Worm (Caenorhabditis elegans) whole organism, dauer: ENCODE results near the gene trim-21.

Source experiments
- unc-62 ChIP-seq: sonication (generic microtip); optimal IDR thresholded peaks from 2 replicates; lab custom pipeline; 2017; ENCODE audit warnings: missing biosample characterization, missing genetic modification reagents, missing genetic modification characterization

The trim-21 gene

DNA sequence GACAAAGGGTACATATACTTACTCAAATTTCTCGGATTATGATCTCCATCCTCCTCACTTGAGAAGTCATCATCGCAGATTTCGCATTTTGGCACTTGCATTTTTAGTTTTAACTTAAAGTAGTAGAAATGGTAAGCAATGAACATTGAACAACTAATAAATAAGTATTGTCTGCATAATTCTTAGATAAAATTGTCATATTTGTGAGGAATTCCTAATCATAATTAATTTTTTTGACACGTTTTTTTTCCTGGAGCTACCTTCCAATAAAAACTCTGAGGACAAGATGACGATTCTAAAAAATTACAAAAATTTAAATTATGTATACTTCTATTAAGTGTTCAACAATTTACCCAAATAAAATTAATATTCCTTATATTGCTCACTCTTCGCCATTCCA, at the start of gene trim-21, which contains the start of gene B0281.1:
Gene trim-21 (minus strand): TSS at position 101 of the 400 bp plus-strand sequence.
Gene B0281.1 (plus strand): TSS at position 321 of the 400 bp plus-strand sequence.
- no peak for TF ChIP-seq unc-62

- TF ChIP-seq unc-62 = no peak
Observed at ce11 chrII:2359965-2360364, 47.3 kb upstream of the trim-21 start, which contains the start of gene F43C11.16. Gene F43C11.16, minus strand, starts transcription at chrII:2360065.

DNA sequence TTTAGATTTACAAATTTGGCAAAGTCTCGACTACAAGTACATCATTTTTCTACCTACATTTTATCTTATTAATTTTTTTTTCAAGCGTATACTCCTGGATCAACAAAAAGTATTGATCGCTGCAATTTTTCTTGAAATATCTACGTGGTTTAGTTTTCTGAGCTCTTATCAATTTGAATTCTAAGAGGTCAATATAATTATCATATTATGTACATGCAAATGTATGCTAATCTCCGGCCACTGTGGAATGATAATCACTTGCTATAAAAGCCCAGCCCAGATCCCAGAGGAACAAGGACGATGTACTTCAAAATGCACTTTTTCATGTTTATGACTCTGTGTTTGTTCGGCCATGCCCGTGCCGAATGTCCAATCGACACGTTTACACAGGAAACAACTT, 44.1 kb upstream of the trim-21 start, which contains the start of gene F43C11.1:
Gene F43C11.1 (plus strand): TSS at position 301 of the 400 bp plus-strand sequence.
- TF ChIP-seq unc-62 = no peak

DNA sequence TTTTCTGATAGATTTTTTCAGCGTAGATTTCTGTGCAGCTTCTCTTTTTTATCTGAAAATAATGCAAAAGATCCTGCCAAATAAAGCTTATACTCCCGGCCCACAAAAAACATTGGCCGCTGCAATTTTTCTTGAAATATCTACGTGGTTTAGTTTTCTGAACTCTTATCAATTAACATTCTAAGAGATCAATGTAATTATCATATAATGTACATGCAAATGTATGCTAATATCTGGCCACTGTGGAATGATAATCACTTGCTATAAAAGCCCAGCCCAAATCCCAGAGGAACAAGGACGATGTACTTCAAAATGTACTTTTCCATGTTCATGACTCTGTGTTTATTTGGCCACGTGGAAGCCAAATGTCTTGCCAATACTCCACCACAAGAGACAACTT, 41.8 kb upstream of the trim-21 start, which contains the start of gene F43C11.2:
Gene F43C11.2 (plus strand): TSS at position 301 of the 400 bp plus-strand sequence.
- no peak for TF ChIP-seq unc-62

ce11 chrII:2353012-2353411, 40.4 kb upstream of the trim-21 start, which contains the start of gene F43C11.3:
Gene F43C11.3, plus strand, starts transcription at chrII:2353312.
- TF ChIP-seq unc-62 = no peak

ce11 chrII:2352546-2352945, 39.9 kb upstream of the trim-21 start, which contains the start of gene F43C11.10:
Gene F43C11.10, minus strand, starts transcription at chrII:2352646.
- TF ChIP-seq unc-62 = no peak

DNA sequence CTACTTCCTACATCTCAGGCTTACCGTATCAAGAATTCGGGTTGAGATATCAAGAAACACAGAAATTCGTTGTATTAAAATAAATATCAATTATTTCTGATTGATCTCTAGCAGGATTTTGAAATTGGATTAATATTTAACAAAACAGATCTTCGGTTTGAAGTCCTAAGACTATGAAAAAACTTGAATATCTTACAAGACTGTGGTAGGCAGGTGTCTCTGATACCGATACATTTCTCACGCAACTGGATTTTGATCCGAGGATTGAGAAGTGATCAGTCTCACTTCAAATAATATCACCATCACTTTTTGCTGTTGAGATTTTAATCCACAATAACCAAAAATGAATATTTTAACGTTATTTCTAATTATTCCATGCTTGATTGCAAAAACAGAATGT, 34.0 kb upstream of the trim-21 start, which contains the start of gene F43C11.4:
Gene F43C11.4 (plus strand): TSS at position 301 of the 400 bp plus-strand sequence.
- no peak for TF ChIP-seq unc-62

ce11 chrII:2342004-2342479, 29.4 kb upstream of the trim-21 start, which contains the start of gene F43C11.6:
Gene F43C11.6, plus strand, starts transcription at chrII:2342429.
- no peak for TF ChIP-seq unc-62

- no peak for TF ChIP-seq unc-62
Observed at ce11 chrII:2341515-2341914, 28.9 kb upstream of the trim-21 start, which contains the start of gene enri-1. Gene enri-1, minus strand, starts transcription at chrII:2341615.

DNA sequence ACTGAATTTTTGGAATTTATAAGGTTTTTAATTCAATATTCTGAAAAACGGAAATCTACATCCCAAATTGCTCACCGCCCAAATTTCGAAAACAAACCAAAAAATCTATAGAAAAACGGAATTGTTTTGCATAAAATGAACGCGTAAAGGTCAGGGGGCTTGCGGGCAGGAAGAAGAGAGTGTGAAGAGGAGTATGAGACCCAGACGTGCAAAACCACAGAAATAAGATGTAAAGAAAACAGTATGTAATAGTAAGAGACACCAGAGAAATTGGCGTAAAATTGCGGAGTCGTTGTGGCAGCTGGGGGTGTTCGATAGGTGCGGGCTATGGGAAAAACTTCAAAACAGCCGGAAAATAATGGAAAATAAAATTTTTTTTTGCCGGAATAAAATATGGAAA, 28.3 kb upstream of the trim-21 start:
- TF ChIP-seq unc-62 = no peak

- TF ChIP-seq unc-62 = no peak
Observed at ce11 chrII:2336177-2336576, 23.5 kb upstream of the trim-21 start.

DNA sequence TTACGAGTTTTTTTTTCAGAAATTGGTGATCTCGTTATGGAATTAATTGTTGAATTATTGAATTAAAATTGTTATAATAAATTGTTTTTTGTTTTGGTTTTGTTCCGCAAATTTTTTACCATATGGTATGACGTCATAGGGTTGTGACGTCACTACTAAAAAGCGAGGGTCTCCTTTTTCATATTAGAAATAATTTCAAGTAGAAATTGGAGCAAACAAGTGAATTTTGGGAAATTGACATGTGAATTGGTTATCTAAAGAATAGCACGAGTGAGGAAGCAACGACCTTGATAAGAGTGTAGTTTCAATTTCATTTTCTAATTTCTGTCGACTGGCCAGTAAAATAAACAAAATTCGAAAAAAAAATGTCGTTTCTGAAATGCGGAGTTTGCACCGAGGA, 22.9 kb upstream of the trim-21 start, which contains the start of gene F43C11.7:
Gene F43C11.7 (plus strand): TSS at position 326 of the 400 bp plus-strand sequence.
- TF ChIP-seq unc-62 = no peak

ce11 chrII:2332220-2332619, 19.6 kb upstream of the trim-21 start, which contains the start of gene F43C11.8:
Gene F43C11.8, plus strand, starts transcription at chrII:2332520.
- no peak for TF ChIP-seq unc-62

- no peak for TF ChIP-seq unc-62
Observed at ce11 chrII:2330462-2330861, 17.8 kb upstream of the trim-21 start.

DNA sequence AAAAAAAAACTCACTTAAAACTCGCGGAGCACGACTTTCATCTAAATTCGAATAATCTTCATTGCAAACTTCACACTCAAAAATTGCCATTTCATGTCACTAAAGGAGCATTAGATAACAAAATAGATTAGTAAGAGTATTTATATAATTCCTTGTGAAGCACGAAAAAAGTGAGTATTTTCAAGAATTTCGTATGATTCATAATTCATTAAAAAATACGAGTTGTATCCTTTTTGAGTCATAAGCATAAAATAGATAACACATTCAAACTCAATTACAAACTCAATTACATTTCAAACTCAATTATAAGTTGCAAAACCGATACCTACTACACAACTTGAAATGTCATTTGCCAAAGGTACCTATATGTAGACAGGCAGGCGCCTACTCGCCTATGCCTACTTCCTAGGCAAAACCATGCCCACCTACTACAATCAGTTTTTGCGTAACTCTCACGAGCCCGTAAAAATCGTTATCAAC, 16.4 kb upstream of the trim-21 start, which contains the start of the genes ZK1240.8 and ZK1240.1:
Gene ZK1240.8 (minus strand): TSS at position 101 of the 480 bp plus-strand sequence.
Gene ZK1240.1 (plus strand): TSS at position 430 of the 480 bp plus-strand sequence.
- TF ChIP-seq unc-62 = no peak

ce11 chrII:2324956-2325355, 12.3 kb upstream of the trim-21 start, which contains the start of gene ZK1240.11:
Gene ZK1240.11, plus strand, starts transcription at chrII:2325256.
- TF ChIP-seq unc-62 = no peak

DNA sequence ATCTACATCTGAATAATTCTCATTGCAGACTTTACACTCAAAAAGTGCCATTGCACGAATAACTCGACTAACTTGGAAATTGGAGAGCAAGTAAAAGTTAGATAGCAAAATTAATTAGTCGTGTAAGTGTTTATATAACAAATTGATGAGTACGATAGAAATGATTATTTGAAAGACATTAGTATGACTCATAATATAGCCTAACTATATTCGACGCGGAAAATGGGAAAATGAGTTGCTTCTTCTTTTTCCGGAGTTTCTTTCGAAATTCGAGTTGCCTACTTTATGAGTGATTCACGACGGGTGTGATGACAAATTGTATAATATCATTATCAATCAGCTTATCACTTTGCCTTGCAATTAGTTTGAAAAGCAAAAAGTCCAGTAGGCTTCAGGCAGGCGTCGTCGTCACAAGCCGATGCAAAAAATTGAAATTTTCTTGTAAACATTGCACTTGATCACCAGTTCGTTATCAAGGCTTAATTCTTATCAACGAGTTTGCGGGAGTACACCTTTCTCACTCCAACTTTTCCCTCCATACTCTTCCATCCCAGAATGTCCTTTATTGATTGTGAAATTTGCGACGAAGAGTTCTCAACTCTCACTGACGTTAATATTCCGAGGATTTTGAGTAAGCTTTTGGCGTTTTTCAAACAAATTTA, 10.3 kb upstream of the trim-21 start, which contains the start of the genes ZK1240.6 and ZK1240.2:
Gene ZK1240.6 (minus strand): TSS at position 51 of the 662 bp plus-strand sequence.
Gene ZK1240.2 (plus strand): TSS at position 520 of the 662 bp plus-strand sequence.
- no peak for TF ChIP-seq unc-62
